Worm (Caenorhabditis elegans) whole organism, L4/young adult: ENCODE data around the gene trf-1.

Source experiments
- W03F9.2 ChIP-seq: fragments of 150-350 bp; optimal IDR thresholded peaks from 2 replicates; lab custom pipeline; 2014; ENCODE audit warnings: missing biosample characterization, missing genetic modification characterization
- dao-5 ChIP-seq: sonication (generic microtip); optimal IDR thresholded peaks from 2 replicates; lab custom pipeline; 2016; ENCODE audit warnings: missing genotype, missing genetic modification characterization, moderate library complexity, missing compliant biosample characterization
- him-1 ChIP-seq: sonication (generic microtip); optimal IDR thresholded peaks from 2 replicates; lab custom pipeline; 2016; ENCODE audit warnings: missing genotype, missing genetic modification reagents, missing genetic modification characterization, missing compliant biosample characterization

DNA sequence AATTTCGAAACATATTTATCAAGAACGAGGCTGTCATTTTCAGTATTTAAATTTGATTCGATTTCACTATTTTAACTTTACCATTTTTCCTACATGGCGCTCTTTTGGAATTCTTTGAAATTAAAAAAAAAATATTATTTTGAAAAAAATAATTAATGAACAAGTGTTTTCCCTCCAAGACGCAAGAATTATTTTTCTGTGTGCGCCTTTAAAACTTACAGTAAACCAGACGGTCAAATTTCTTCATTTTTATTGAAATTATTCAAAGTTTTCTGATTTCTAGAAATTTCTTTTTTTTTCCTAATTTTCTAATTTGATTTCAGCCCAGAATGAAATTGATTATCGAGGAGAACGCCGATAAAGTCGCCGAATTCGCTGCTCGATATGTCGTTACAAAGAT is 41.2 kb upstream of the trf-1 start, which contains the start of gene T03F6.3:
- no peak for TF ChIP-seq him-1 (tag; lab: Kevin White, UChicago)
- no peak for TF ChIP-seq W03F9.2 (tag; lab: Kevin White, UChicago)
- TF ChIP-seq dao-5 (tag; lab: Kevin White, UChicago) = no peak
